Worm (Caenorhabditis elegans) whole organism, young adult: ENCODE data around the gene C49C8.3.

Experiments
- mes-4 ChIP-seq: sonication (generic microtip); optimal IDR thresholded peaks from 2 replicates; lab custom pipeline; 2016; ENCODE audit warnings: missing genotype, missing genetic modification characterization, missing compliant biosample characterization
- mxl-1 ChIP-seq: sonication (generic microtip); optimal IDR thresholded peaks from 2 replicates; lab custom pipeline; 2016; ENCODE audit warnings: missing genetic modification characterization, missing compliant biosample characterization

- TF ChIP-seq mes-4 (tag; lab: Kevin White, UChicago) (no peak), mxl-1 (tag; lab: Kevin White, UChicago) (no peak)
Observed at ce11 chrIV:8626294-8626693, 18.2 kb upstream of the C49C8.3 start.
